Worm (Caenorhabditis elegans) whole organism, L4 larva: ENCODE results near the gene sox-3.

Experiments
- F37D6.2 ChIP-seq: sonication (generic microtip); optimal IDR thresholded peaks from 2 replicates; lab custom pipeline; 2016; ENCODE audit warnings: mild to moderate bottlenecking, missing genetic modification characterization, missing compliant biosample characterization
- Y48G9A.11 ChIP-seq: fragments of 200-800 bp; sonication (Bioruptor generic); IDR thresholded peaks from 2 replicates; pipeline ENCODE4 v1.3.6; 2022; ENCODE audit warnings: missing genetic modification reagents, missing genetic modification characterization, missing compliant biosample characterization
- ZK337.2 ChIP-seq: fragments of 200-800 bp; sonication (Bioruptor generic); IDR thresholded peaks from 2 replicates; pipeline ENCODE4 v1.3.6; 2022; ENCODE audit warnings: missing genetic modification reagents, missing genetic modification characterization, missing compliant biosample characterization
- ZK546.5 ChIP-seq, 2 experiments: sonication (generic microtip); optimal IDR thresholded peaks; 2 replicates each; lab custom pipeline; 2017; ENCODE audit warnings: missing biosample characterization in 2 of 2, missing genetic modification characterization in 2 of 2
- aha-1 ChIP-seq: fragments of 150-350 bp; peaks from one replicate; lab custom pipeline; 2014; ENCODE audit warnings: missing biosample characterization, missing genetic modification characterization
- ceh-82 ChIP-seq: sonication (generic microtip); optimal IDR thresholded peaks from 2 replicates; lab custom pipeline; 2017; ENCODE audit warnings: missing biosample characterization, missing genetic modification characterization
- daf-16 ChIP-seq, 3 experiments: sonication (generic microtip); optimal IDR thresholded peaks; 2 replicates each; lab custom pipeline; 2016 to 2017; ENCODE audit warnings: missing genetic modification characterization in 3 of 3, missing genetic modification reagents in 3 of 3, mild to moderate bottlenecking in 2 of 3, missing compliant biosample characterization in 2 of 3, missing biosample characterization in 1 of 3, moderate library complexity in 1 of 3
- dmd-8 ChIP-seq: fragments of 200-800 bp; sonication (Bioruptor generic); IDR thresholded peaks from 2 replicates; pipeline ENCODE4 v1.3.6; 2022; ENCODE audit warnings: missing genetic modification characterization, missing compliant biosample characterization
- fkh-10 ChIP-seq: fragments of 150-350 bp; optimal IDR thresholded peaks from 2 replicates; lab custom pipeline; 2014; ENCODE audit warnings: missing biosample characterization, missing genetic modification reagents, missing genetic modification characterization
- jun-1 ChIP-seq: fragments of 150-350 bp; optimal IDR thresholded peaks from 2 replicates; lab custom pipeline; 2014; ENCODE audit warnings: missing biosample characterization, missing genetic modification reagents, missing genetic modification characterization
- lim-7 ChIP-seq: fragments of 200-800 bp; sonication (Bioruptor generic); IDR thresholded peaks from 2 replicates; pipeline ENCODE4 v1.3.6; 2022; ENCODE audit warnings: missing genetic modification characterization, missing compliant biosample characterization
- lin-29 ChIP-seq: fragments of 200-800 bp; sonication (Bioruptor generic); IDR thresholded peaks from 2 replicates; pipeline ENCODE4 v1.3.6; 2022; ENCODE audit warnings: missing genetic modification reagents, missing genetic modification characterization, missing compliant biosample characterization
- lsy-2 ChIP-seq, 2 experiments: fragments of 150-350 bp in 1 of 2; sonication (generic microtip) in 1 of 2; optimal IDR thresholded peaks; 2 replicates each; lab custom pipeline; 2014 to 2017; ENCODE audit warnings: missing biosample characterization in 2 of 2, missing genetic modification characterization in 2 of 2
- mes-2 ChIP-seq: sonication (generic microtip); optimal IDR thresholded peaks from 2 replicates; lab custom pipeline; 2016; ENCODE audit warnings: missing genotype, mild to moderate bottlenecking, missing genetic modification characterization, missing compliant biosample characterization; ENCODE audit not compliant: poor library complexity, severe bottlenecking
- mxl-2 ChIP-seq: fragments of 200-800 bp; sonication (Bioruptor generic); conservative IDR thresholded peaks from 2 replicates; pipeline ENCODE4 v1.3.6; 2022; ENCODE audit warnings: missing genetic modification reagents, missing genetic modification characterization, missing compliant biosample characterization
- mxl-3 ChIP-seq: fragments of 200-800 bp; sonication (Bioruptor generic); optimal IDR thresholded peaks from 2 replicates; lab custom pipeline; 2018; ENCODE audit warnings: mild to moderate bottlenecking, missing genetic modification characterization, missing compliant biosample characterization
- nhr-11 ChIP-seq: fragments of 150-350 bp; optimal IDR thresholded peaks from 2 replicates; lab custom pipeline; 2014; ENCODE audit warnings: missing biosample characterization, missing genetic modification characterization
- nhr-237 ChIP-seq: sonication (generic microtip); optimal IDR thresholded peaks from 2 replicates; lab custom pipeline; 2017; ENCODE audit warnings: missing biosample characterization, missing genetic modification characterization
- nhr-25 ChIP-seq: sonication (generic microtip); optimal IDR thresholded peaks from 2 replicates; lab custom pipeline; 2017; ENCODE audit warnings: missing genetic modification characterization, mild to moderate bottlenecking, missing compliant biosample characterization, antibody characterized with exemption, moderate library complexity, borderline replicate concordance; ENCODE audit not compliant: insufficient read depth
- nhr-41 ChIP-seq: fragments of 200-800 bp; sonication (Bioruptor generic); IDR thresholded peaks from 2 replicates; pipeline ENCODE4 v1.3.6; 2022; ENCODE audit warnings: missing genetic modification reagents, missing genetic modification characterization, missing compliant biosample characterization
- nhr-48 ChIP-seq: sonication (generic microtip); optimal IDR thresholded peaks from 2 replicates; lab custom pipeline; 2016; ENCODE audit warnings: mild to moderate bottlenecking, missing genetic modification characterization, missing compliant biosample characterization
- pha-4 ChIP-seq, 2 experiments: fragments of 150-350 bp in 1 of 2; fragments of 200-800 bp in 1 of 2; sonication (Bioruptor generic) in 1 of 2; IDR thresholded peaks in 1 of 2; optimal IDR thresholded peaks in 1 of 2; 2 replicates each; pipeline versions ENCODE4 v1.3.6 to Lab custom; 2014 to 2022; ENCODE audit warnings: missing genetic modification characterization in 2 of 2, missing genetic modification reagents in 2 of 2, missing biosample characterization in 1 of 2, missing compliant biosample characterization in 1 of 2
- rbr-2 ChIP-seq: sonication (generic microtip); optimal IDR thresholded peaks from 2 replicates; lab custom pipeline; 2016; ENCODE audit warnings: missing genotype, missing genetic modification characterization, missing compliant biosample characterization
- saeg-2 ChIP-seq: fragments of 200-800 bp; sonication (Bioruptor generic); IDR thresholded peaks from 2 replicates; pipeline ENCODE4 v1.3.6; 2022; ENCODE audit warnings: missing genetic modification reagents, missing genetic modification characterization, missing compliant biosample characterization
- set-16 ChIP-seq: fragments of 200-800 bp; sonication (Bioruptor generic); IDR thresholded peaks from 2 replicates; pipeline ENCODE4 v1.3.6; 2022; ENCODE audit warnings: missing genetic modification reagents, missing genetic modification characterization, missing compliant biosample characterization
- snpc-4 ChIP-seq: fragments of 150-350 bp; optimal IDR thresholded peaks from 2 replicates; lab custom pipeline; 2014; ENCODE audit warnings: missing biosample characterization, missing genetic modification characterization
- tra-1 ChIP-seq: fragments of 200-800 bp; sonication (Bioruptor generic); IDR thresholded peaks from 2 replicates; pipeline ENCODE4 v1.3.6; 2022; ENCODE audit warnings: missing genetic modification reagents, missing genetic modification characterization, missing compliant biosample characterization
- unc-62 ChIP-seq, 3 experiments: fragments of 150-350 bp in 1 of 3; sonication (generic microtip); optimal IDR thresholded peaks in 2 of 3; peaks in 1 of 3; 1 replicate in 1 of 3; 2 replicates in 2 of 3; lab custom pipeline; 2014 to 2017; ENCODE audit warnings: missing biosample characterization in 3 of 3, missing genetic modification characterization in 3 of 3, missing genetic modification reagents in 3 of 3, missing genotype in 1 of 3
- vab-7 ChIP-seq: fragments of 200-800 bp; sonication (Bioruptor generic); IDR thresholded peaks from 2 replicates; pipeline ENCODE4 v1.3.6; 2022; ENCODE audit warnings: missing genetic modification reagents, missing genetic modification characterization, missing compliant biosample characterization
- zag-1 ChIP-seq: fragments of 150-350 bp; optimal IDR thresholded peaks from 2 replicates; lab custom pipeline; 2014; ENCODE audit warnings: missing biosample characterization, missing genetic modification characterization

Gene sox-3

DNA sequence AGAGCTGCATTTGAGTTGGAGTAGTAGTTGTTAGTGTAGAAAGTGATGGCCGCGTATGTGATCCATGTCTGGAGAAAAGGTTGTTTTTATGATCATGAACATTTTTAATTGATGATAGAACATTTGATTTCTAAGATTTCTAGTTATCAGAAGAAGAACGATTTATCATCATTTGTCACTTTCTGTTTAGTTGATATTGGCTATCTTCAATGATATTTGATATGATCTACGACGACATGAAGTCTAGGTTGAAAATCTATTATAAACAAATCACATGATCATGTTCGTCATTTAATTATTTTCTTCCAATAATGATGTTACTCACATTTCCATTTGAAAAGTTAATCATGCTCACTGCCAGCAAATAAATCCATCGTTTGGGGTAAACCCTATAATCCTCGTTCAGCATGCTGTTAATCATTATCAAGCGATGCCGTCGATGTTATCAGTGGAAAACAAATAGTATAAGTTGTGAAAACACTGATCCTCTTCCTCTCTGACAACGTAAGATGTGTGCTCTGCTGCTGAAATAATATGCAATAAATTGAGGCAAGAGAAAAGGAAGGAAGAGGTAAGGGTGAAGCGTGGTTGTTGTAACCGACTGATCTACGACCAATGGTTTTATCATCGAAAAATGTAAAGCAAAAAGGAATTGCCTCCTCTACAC, 44.3 kb upstream of the sox-3 start (continued):
- TF ChIP-seq rbr-2 (tag; lab: Kevin White, UChicago) (no peak), mxl-3 (GFP tag; lab: Kevin White, UChicago) (no peak), unc-62 (GFP tag; optimal IDR thresholded peaks at IDR 0.05 in 1 of 2; lab: Kevin White, UChicago) (peak in 1 of 2 experiments; percentile 58), unc-62 (tag; optimal IDR thresholded peaks at IDR 0.05; lab: Kevin White, UChicago) (no peak), nhr-48 (tag; lab: Kevin White, UChicago) (no peak), mxl-2 (GFP tag; lab: Robert Waterston, UW) (no peak)
- TF ChIP-seq, all 104 proteins: peak for 8

DNA sequence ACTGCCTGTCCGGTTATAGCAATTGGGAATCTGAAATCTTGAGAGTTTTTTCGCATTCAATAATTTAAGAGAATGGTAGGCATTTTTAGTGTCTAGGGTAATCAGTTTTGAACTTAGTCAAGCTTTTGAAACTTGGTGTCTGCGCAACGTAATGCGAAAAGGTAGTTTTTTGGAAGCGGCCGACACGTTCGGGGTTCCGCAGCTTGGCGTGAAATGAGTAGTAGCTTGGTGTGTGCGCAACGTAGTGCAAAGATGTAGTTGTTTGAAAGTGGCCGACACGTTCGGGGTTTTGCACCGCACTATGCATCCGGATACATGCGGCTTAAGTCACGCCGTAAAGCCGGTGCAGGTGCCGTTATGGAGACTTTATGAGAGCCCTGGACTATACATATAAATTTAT, 43.4 kb upstream of the sox-3 start:
- TF ChIP-seq snpc-4 (tag; lab: Kevin White, UChicago) (peak; percentile 5), Y48G9A.11 (no peak)

DNA sequence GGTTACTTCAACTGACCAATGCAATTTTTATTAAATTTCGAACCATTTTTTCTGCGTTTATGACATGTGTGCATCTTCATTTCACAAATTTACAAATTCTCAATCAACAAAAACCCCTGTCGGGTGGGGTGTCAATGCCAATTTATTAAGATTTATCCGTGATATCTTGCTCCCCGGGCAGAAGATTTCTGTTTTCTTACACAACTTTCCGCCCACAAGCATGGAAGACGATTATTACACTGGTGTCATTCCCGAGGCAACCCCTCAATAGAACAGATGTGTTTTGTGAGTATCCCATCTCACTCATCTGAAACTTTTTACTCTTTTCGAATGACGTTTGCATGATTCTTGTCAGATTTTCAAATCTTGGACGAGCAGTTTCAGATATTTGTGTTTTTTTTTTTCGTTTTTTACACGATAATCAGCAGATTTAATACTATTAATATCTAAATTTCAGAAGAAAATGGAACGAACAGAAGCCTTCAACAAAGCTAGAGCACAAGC, 39.1 kb upstream of the sox-3 start, which contains the start of gene F33C8.4:
F33C8.4 (plus strand) TSS at position 454 of the 504 bp plus-strand sequence.
- no peak for TF ChIP-seq mes-2 (tag; lab: Kevin White, UChicago)
- no peak for TF ChIP-seq zag-1
- peak; percentile 55 for TF ChIP-seq aha-1
- peak in 1 of 2 experiments; percentile 50 for TF ChIP-seq daf-16 (GFP tag; optimal IDR thresholded peaks at IDR 0.05; lab: Kevin White, UChicago)
- TF ChIP-seq daf-16 (tag; optimal IDR thresholded peaks at IDR 0.05; lab: Kevin White, UChicago) = no peak

DNA sequence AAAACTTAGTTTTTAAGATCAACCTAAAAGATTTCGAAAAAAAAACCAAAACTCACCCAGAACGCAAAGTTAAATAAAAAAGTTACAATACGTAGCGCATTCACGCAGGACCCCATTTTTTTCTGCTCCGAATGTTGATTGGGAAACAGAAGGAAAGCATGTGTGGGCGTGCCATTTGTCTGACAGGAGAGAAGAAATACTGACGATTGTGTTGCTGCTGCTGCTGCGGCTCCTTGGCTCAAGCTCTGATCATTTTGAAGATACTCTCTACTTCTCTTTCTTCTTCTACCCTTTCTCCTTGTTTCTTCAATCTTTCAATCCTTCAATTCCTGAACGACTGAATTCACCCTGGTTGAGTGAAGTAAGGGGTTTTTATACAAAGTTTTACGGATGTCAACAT, 36.5 kb upstream of the sox-3 start, which contains the start of gene tsp-8:
tsp-8 (minus strand) TSS at position 185 of the 400 bp plus-strand sequence.
- TF ChIP-seq lsy-2 (tag; optimal IDR thresholded peaks at IDR 0.05; lab: Kevin White, UChicago) (no peak), lim-7 (GFP tag; lab: Robert Waterston, UW) (no peak), saeg-2 (GFP tag; lab: Robert Waterston, UW) (no peak), ZK546.5 (tag; optimal IDR thresholded peaks at IDR 0.05; lab: Kevin White, UChicago) (no peak), nhr-237 (no peak), jun-1 (tag; lab: Kevin White, UChicago) (no peak), nhr-41 (no peak), aha-1 (no peak), pha-4 (GFP tag; IDR thresholded peaks at IDR 0.05; lab: Robert Waterston, UW) (no peak), pha-4 (tag; optimal IDR thresholded peaks at IDR 0.05; lab: Kevin White, UChicago) (no peak), tra-1 (GFP tag; lab: Robert Waterston, UW) (no peak), nhr-11 (tag; lab: Kevin White, UChicago) (no peak), F37D6.2 (tag; lab: Kevin White, UChicago) (no peak), ceh-82 (tag; lab: Kevin White, UChicago) (no peak), vab-7 (GFP tag; lab: Robert Waterston, UW) (no peak), ZK337.2 (GFP tag; lab: Robert Waterston, UW) (no peak)

DNA sequence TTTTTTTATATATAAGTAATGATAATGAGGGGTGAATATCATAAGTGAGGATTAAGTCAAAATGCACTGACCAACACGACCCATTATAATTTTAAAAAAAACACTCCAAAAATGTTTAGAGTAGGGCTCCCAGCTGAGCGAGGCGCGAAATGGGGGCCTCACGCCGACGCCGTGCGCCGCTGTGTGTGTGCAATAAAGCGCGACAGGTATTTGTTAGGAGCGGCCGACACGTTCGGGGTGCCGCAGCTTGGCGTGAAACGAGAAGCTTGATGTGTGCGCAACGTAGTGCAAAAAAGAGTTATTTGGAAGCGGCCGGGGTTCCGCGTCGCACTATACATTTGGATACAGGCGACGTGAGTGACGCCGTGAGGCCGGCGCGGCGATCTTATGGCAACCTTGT, 32.1 kb upstream of the sox-3 start:
- TF ChIP-seq fkh-10 (GFP tag; lab: Kevin White, UChicago) (no peak), nhr-25 (tag; lab: Kevin White, UChicago) (no peak), dmd-8 (GFP tag; lab: Robert Waterston, UW) (peak; percentile 11; the same call in 1 of the 2 replicates), lin-29 (GFP tag; lab: Robert Waterston, UW) (no peak), set-16 (GFP tag; lab: Robert Waterston, UW) (peak; percentile 60; the same call in 1 of the 2 replicates)
- TF ChIP-seq, all 104 proteins: peak for 2
